Worm (Caenorhabditis elegans) whole organism, L3 larva: ENCODE data around the gene srv-1.

Experiments used
- R02D3.7 ChIP-seq: fragments of 150-350 bp; optimal IDR thresholded peaks from 2 replicates; lab custom pipeline; 2014; ENCODE audit warnings: missing biosample characterization, missing genetic modification characterization
- ZK546.5 ChIP-seq: sonication (generic microtip); optimal IDR thresholded peaks from 2 replicates; lab custom pipeline; 2017; ENCODE audit warnings: missing biosample characterization, missing genetic modification characterization
- aly-2 ChIP-seq: fragments of 150-350 bp; optimal IDR thresholded peaks from 2 replicates; lab custom pipeline; 2014; ENCODE audit warnings: missing biosample characterization, missing genetic modification characterization
- ceh-28 ChIP-seq: fragments of 150-350 bp; optimal IDR thresholded peaks from 2 replicates; lab custom pipeline; 2014; ENCODE audit warnings: missing biosample characterization, missing genetic modification reagents, missing genetic modification characterization
- ceh-9 ChIP-seq: sonication (generic microtip); optimal IDR thresholded peaks from 2 replicates; lab custom pipeline; 2018; ENCODE audit warnings: missing biosample characterization, missing genetic modification characterization
- daf-12 ChIP-seq: fragments of 150-350 bp; optimal IDR thresholded peaks from 2 replicates; lab custom pipeline; 2014; ENCODE audit warnings: missing biosample characterization, missing genetic modification reagents, missing genetic modification characterization
- egl-27 ChIP-seq: sonication (generic microtip); optimal IDR thresholded peaks from 4 replicates; lab custom pipeline; 2017; ENCODE audit warnings: missing biosample characterization, missing genetic modification reagents, missing genetic modification characterization
- elt-1 ChIP-seq: fragments of 150-350 bp; optimal IDR thresholded peaks from 2 replicates; lab custom pipeline; 2014; ENCODE audit warnings: missing biosample characterization, missing genetic modification characterization
- elt-2 ChIP-seq: sonication (generic microtip); optimal IDR thresholded peaks from 2 replicates; lab custom pipeline; 2016; ENCODE audit warnings: missing genetic modification reagents, mild to moderate bottlenecking, missing genetic modification characterization, missing compliant biosample characterization
- eor-1 ChIP-seq, 2 experiments: fragments of 150-350 bp; optimal IDR thresholded peaks; 2 replicates each; lab custom pipeline; 2014 to 2018; ENCODE audit warnings: missing biosample characterization in 2 of 2, missing genetic modification characterization in 2 of 2
- fkh-10 ChIP-seq: sonication (generic microtip); optimal IDR thresholded peaks from 2 replicates; lab custom pipeline; 2017; ENCODE audit warnings: missing biosample characterization, missing genetic modification reagents, missing genetic modification characterization
- fkh-2 ChIP-seq: fragments of 150-350 bp; optimal IDR thresholded peaks from 2 replicates; lab custom pipeline; 2014; ENCODE audit warnings: missing biosample characterization, missing genetic modification reagents, missing genetic modification characterization
- hmg-11 ChIP-seq: sonication (generic microtip); optimal IDR thresholded peaks from 2 replicates; lab custom pipeline; 2016; ENCODE audit warnings: missing genetic modification characterization, missing compliant biosample characterization
- jun-1 ChIP-seq: fragments of 150-350 bp; optimal IDR thresholded peaks from 2 replicates; lab custom pipeline; 2014; ENCODE audit warnings: missing biosample characterization, missing genetic modification reagents, missing genetic modification characterization
- lin-15B ChIP-seq: fragments of 150-350 bp; optimal IDR thresholded peaks from 2 replicates; lab custom pipeline; 2014; ENCODE audit warnings: missing biosample characterization, missing genetic modification characterization
- lsy-12 ChIP-seq: sonication (generic microtip); optimal IDR thresholded peaks from 2 replicates; lab custom pipeline; 2016; ENCODE audit warnings: mild to moderate bottlenecking, missing genetic modification characterization, missing compliant biosample characterization
- mdl-1 ChIP-seq: fragments of 150-350 bp; optimal IDR thresholded peaks from 2 replicates; lab custom pipeline; 2014; ENCODE audit warnings: missing biosample characterization, missing genetic modification characterization
- nhr-12 ChIP-seq: fragments of 150-350 bp; optimal IDR thresholded peaks from 2 replicates; lab custom pipeline; 2014; ENCODE audit warnings: missing biosample characterization, missing genetic modification characterization
- nhr-237 ChIP-seq: fragments of 150-350 bp; optimal IDR thresholded peaks from 2 replicates; lab custom pipeline; 2014; ENCODE audit warnings: missing biosample characterization, missing genetic modification characterization
- nhr-28 ChIP-seq: fragments of 150-350 bp; optimal IDR thresholded peaks from 2 replicates; lab custom pipeline; 2014; ENCODE audit warnings: missing biosample characterization, missing genetic modification characterization
- nhr-43 ChIP-seq: sonication (generic microtip); optimal IDR thresholded peaks from 2 replicates; lab custom pipeline; 2016; ENCODE audit warnings: mild to moderate bottlenecking, missing genetic modification characterization, missing compliant biosample characterization; ENCODE audit not compliant: poor library complexity, severe bottlenecking
- nhr-67 ChIP-seq: fragments of 150-350 bp; optimal IDR thresholded peaks from 2 replicates; lab custom pipeline; 2014; ENCODE audit warnings: missing biosample characterization, missing genetic modification characterization
- nhr-76 ChIP-seq: fragments of 150-350 bp; sonication (generic microtip); optimal IDR thresholded peaks from 5 replicates; lab custom pipeline; 2014; ENCODE audit warnings: missing biosample characterization, missing genetic modification characterization
- nhr-77 ChIP-seq: fragments of 150-350 bp; optimal IDR thresholded peaks from 2 replicates; lab custom pipeline; 2014; ENCODE audit warnings: missing biosample characterization, missing genetic modification characterization
- pha-4 ChIP-seq: fragments of 150-350 bp; optimal IDR thresholded peaks from 2 replicates; lab custom pipeline; 2014; ENCODE audit warnings: missing biosample characterization, missing genetic modification reagents, missing genetic modification characterization
- pqm-1 ChIP-seq: fragments of 150-350 bp; optimal IDR thresholded peaks from 2 replicates; lab custom pipeline; 2017; ENCODE audit warnings: missing biosample characterization, missing genetic modification characterization, inconsistent platforms
- sea-2 ChIP-seq: fragments of 150-350 bp; sonication (generic microtip); optimal IDR thresholded peaks from 4 replicates; lab custom pipeline; 2014; ENCODE audit warnings: missing biosample characterization, missing genetic modification reagents, missing genetic modification characterization
- skn-1 ChIP-seq: fragments of 150-350 bp; optimal IDR thresholded peaks from 2 replicates; lab custom pipeline; 2014; ENCODE audit warnings: missing biosample characterization, missing genetic modification characterization
- snpc-4 ChIP-seq: fragments of 150-350 bp; optimal IDR thresholded peaks from 2 replicates; lab custom pipeline; 2014; ENCODE audit warnings: missing biosample characterization, missing genetic modification characterization
- unc-39 ChIP-seq: sonication (generic microtip); optimal IDR thresholded peaks from 4 replicates; lab custom pipeline; 2017; ENCODE audit warnings: missing biosample characterization, missing genetic modification characterization
- unc-62 ChIP-seq: fragments of 150-350 bp; sonication (generic microtip); optimal IDR thresholded peaks from 4 replicates; lab custom pipeline; 2014; ENCODE audit warnings: missing biosample characterization, missing genetic modification reagents, missing genetic modification characterization
- zag-1 ChIP-seq: fragments of 150-350 bp; optimal IDR thresholded peaks from 2 replicates; lab custom pipeline; 2014; ENCODE audit warnings: missing biosample characterization, missing genetic modification characterization
- ztf-11 ChIP-seq: fragments of 150-350 bp; optimal IDR thresholded peaks from 2 replicates; lab custom pipeline; 2014; ENCODE audit warnings: missing biosample characterization, missing genetic modification characterization

srv-1 gene

DNA sequence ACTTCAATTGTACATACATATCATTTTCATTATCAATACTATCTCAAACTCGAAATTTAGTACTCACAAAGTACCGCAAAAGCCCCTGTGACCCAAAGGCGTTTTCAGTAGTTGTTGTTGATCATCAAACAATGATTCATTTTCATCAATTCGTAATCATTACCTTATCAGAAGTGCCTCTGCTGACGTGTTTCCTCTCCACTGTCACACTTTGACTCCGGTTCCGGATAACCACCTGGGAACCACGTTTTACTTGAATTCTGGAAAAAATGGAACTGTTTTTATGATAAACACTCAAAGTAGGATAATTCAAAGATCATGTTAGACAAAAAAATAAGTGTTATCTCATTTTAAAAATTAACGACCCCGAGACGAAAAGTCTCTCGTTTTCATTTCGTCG, 32.1 kb upstream of the srv-1 start:
- TF ChIP-seq daf-12 (no peak), skn-1 (no peak), pha-4 (tag; lab: Kevin White, UChicago) (peak; percentile 9), mdl-1 (no peak), snpc-4 (tag; lab: Kevin White, UChicago) (no peak), zag-1 (tag; lab: Kevin White, UChicago) (no peak), ceh-28 (tag; lab: Kevin White, UChicago) (no peak), nhr-237 (tag; lab: Kevin White, UChicago) (no peak), nhr-67 (no peak), unc-39 (no peak), fkh-10 (GFP tag; lab: Kevin White, UChicago) (no peak), nhr-28 (tag; lab: Kevin White, UChicago) (no peak), lsy-12 (tag; lab: Kevin White, UChicago) (no peak), elt-1 (tag; lab: Kevin White, UChicago) (no peak), eor-1 (tag; optimal IDR thresholded peaks at IDR 0.05; lab: Kevin White, UChicago) (no peak), nhr-12 (tag; lab: Kevin White, UChicago) (no peak), fkh-2 (no peak), nhr-76 (tag; lab: Kevin White, UChicago) (no peak), unc-62 (GFP tag; lab: Kevin White, UChicago) (no peak), pqm-1 (peak; percentile 71), elt-2 (tag; lab: Kevin White, UChicago) (peak; percentile 84), ztf-11 (no peak), nhr-77 (tag; lab: Kevin White, UChicago) (no peak), R02D3.7 (no peak), sea-2 (GFP tag; lab: Kevin White, UChicago) (no peak), aly-2 (tag; lab: Kevin White, UChicago) (no peak)

DNA sequence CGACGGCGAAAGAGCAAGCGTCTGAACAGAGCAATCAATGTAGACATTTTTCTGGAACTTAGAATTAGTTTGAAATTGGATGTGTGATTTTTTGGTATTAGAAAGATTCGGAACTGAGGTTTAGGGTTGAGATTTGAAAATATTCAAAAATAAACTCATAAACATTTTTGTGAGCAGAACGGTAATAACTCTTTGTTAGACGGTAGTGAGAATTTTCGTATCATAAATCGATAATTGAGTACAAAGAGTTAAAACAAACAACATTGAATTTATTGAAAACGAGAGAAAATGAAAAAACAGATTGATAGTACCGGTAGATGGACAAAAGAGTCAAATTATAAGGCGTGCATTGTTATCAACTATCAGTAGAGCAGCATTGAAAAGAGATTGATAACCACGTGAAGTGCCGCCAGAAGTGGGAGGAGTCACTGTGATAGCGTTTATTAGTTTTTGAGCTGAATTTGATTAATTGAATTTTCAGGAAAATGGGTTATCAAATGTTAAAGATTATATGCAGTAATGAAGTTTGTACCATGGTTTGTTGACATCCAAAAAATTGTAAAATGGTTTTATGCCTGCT, 30.8 kb upstream of the srv-1 start, which contains the start of gene F28F5.6:
TSS of gene F28F5.6 (minus strand) at position 51 of the 580 bp plus-strand sequence.
- TF ChIP-seq ceh-28 (tag; lab: Kevin White, UChicago) (peak; percentile 21), skn-1 (peak; percentile 50), nhr-43 (tag; lab: Kevin White, UChicago) (no peak), ceh-9 (tag; lab: Kevin White, UChicago) (no peak), elt-2 (tag; lab: Kevin White, UChicago) (peak; percentile 95), pqm-1 (peak; percentile 78), pha-4 (tag; lab: Kevin White, UChicago) (peak; percentile 49)

DNA sequence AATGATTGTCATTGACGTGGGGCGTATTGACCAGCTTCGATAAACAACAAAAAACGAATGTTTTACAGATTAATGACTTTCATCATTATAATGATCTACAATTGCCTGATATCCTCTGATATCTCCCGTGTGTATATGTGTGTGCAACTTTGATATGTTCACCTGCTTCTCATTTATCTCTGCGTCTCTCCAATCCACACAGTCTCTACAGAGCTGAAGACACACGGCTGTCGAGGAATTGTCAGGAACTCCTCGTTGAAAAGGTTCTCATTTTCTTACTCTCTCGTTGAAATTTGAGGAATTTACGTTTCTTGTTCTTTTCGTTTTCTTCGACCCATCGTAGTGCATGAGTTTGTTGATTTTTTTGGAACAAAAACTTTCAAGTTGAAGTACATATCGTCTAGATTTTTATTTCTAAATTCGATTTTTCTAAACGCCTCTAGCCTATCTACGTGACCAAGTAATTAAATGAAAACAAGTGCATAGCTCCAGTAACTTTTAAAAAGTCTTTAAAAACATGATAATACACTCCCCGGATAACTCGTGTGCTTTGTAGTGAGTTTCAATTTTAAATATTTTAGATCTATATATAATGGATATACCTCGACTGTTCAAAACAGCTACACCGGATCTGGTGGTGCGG, 29.7 kb upstream of the srv-1 start, which contains the start of gene ten-1:
TSS of gene ten-1 (plus strand) at position 593 of the 643 bp plus-strand sequence.
- no peak for TF ChIP-seq zag-1 (tag; lab: Kevin White, UChicago)
- no peak for TF ChIP-seq pqm-1
- TF ChIP-seq nhr-28 (tag; lab: Kevin White, UChicago): no peak
- no peak for TF ChIP-seq elt-1 (tag; lab: Kevin White, UChicago)

DNA sequence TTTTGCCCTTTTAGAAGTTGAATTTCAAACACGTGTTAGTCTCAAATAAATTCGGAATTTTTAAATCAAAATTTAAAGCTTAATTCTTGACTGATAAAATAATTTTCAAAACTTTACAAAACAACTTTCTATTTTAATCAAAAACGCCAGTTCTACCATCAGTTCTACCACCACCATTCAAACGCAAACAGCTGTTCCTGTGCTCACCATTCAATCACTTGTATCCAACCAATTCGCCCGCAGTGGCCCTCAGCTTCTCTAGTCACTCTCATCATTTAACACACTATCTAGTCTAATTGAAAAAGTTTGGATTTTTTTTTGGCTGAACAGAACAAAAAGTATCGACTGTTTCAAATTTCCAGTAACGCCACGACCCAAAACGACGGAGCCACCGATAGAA, 27.4 kb upstream of the srv-1 start:
- TF ChIP-seq lin-15B: no peak

DNA sequence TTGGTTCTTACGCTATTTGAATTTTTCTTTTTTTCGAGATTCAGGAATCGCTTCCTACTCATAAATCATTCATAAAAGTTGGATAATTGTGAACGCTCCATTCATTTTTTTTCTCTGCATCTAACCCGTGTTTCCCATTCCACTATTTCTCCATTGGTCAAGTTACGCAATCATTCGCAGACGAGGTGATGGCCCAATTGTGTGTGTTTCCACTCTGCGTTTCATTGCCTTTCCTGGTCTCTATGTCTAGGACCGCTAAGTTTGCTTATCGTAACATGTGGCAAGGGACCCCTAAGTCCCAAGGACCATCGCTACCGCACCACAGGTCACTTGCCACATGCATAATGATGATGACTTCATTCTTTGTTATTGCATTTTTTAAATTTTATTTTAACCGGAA, 24.0 kb upstream of the srv-1 start:
- TF ChIP-seq ztf-11 (no peak), nhr-76 (tag; lab: Kevin White, UChicago) (no peak), unc-39 (no peak), egl-27 (tag; lab: Kevin White, UChicago) (no peak), nhr-12 (tag; lab: Kevin White, UChicago) (no peak), pqm-1 (no peak), hmg-11 (tag; lab: Kevin White, UChicago) (no peak), zag-1 (tag; lab: Kevin White, UChicago) (no peak), ZK546.5 (tag; lab: Kevin White, UChicago) (no peak), lin-15B (no peak), jun-1 (tag; lab: Kevin White, UChicago) (no peak)
- TF ChIP-seq, all 47 proteins: peak for 0
